Worm (Caenorhabditis elegans) whole organism, late embryonic: ENCODE measurements around the gene F29B9.12.

Experiments
- C38D4.7 ChIP-seq: fragments of 200-800 bp; sonication (Bioruptor generic); optimal IDR thresholded peaks from 2 replicates; lab custom pipeline; 2018; ENCODE audit warnings: mild to moderate bottlenecking, missing genetic modification characterization, moderate library complexity, missing compliant biosample characterization
- ama-1 ChIP-seq: fragments of 150-350 bp; optimal IDR thresholded peaks from 2 replicates; lab custom pipeline; 2014
- ceh-14 ChIP-seq: sonication (generic microtip); optimal IDR thresholded peaks from 2 replicates; lab custom pipeline; 2016; ENCODE audit warnings: missing genotype, missing genetic modification characterization, missing compliant biosample characterization
- ceh-19 ChIP-seq: fragments of 200-800 bp; sonication (Bioruptor generic); optimal IDR thresholded peaks from 2 replicates; lab custom pipeline; 2018; ENCODE audit warnings: mild to moderate bottlenecking, missing genetic modification characterization, missing compliant biosample characterization
- ceh-24 ChIP-seq: sonication (generic microtip); optimal IDR thresholded peaks from 2 replicates; lab custom pipeline; 2016; ENCODE audit warnings: mild to moderate bottlenecking, missing genetic modification characterization, missing compliant biosample characterization
- ceh-31 ChIP-seq: sonication (generic microtip); optimal IDR thresholded peaks from 2 replicates; lab custom pipeline; 2016; ENCODE audit warnings: missing genetic modification characterization, missing compliant biosample characterization
- ceh-45 ChIP-seq: fragments of 200-800 bp; sonication (Bioruptor generic); IDR thresholded peaks from 2 replicates; pipeline ENCODE4 v1.3.6; 2022; ENCODE audit warnings: missing genetic modification reagents, missing genetic modification characterization, missing compliant biosample characterization
- elt-4 ChIP-seq: sonication (generic microtip); optimal IDR thresholded peaks from 2 replicates; lab custom pipeline; 2016; ENCODE audit warnings: missing genetic modification characterization, missing compliant biosample characterization
- mec-3 ChIP-seq: sonication (generic microtip); optimal IDR thresholded peaks from 2 replicates; lab custom pipeline; 2016; ENCODE audit warnings: borderline replicate concordance, missing genetic modification characterization, missing compliant biosample characterization
- nfya-1 ChIP-seq: sonication (generic microtip); optimal IDR thresholded peaks from 2 replicates; lab custom pipeline; 2017; ENCODE audit warnings: missing genetic modification characterization, mild to moderate bottlenecking, missing compliant biosample characterization, antibody characterized with exemption, moderate library complexity
- pha-4 ChIP-seq: fragments of 150-350 bp; optimal IDR thresholded peaks from 2 replicates; lab custom pipeline; 2018; ENCODE audit warnings: missing biosample characterization, missing genetic modification reagents, missing genetic modification characterization
- sdc-2 ChIP-seq: sonication (generic microtip); optimal IDR thresholded peaks from 2 replicates; lab custom pipeline; 2016; ENCODE audit warnings: missing genotype, missing genetic modification characterization, missing compliant biosample characterization
- unc-55 ChIP-seq: sonication (generic microtip); optimal IDR thresholded peaks from 2 replicates; lab custom pipeline; 2017; ENCODE audit warnings: missing biosample characterization, missing genetic modification reagents, missing genetic modification characterization

- TF ChIP-seq mec-3 (tag; lab: Kevin White, UChicago), result no peak
- TF ChIP-seq elt-4 (tag; lab: Kevin White, UChicago), result no peak
- TF ChIP-seq nfya-1 (tag; lab: Kevin White, UChicago), result peak; percentile 80
- TF ChIP-seq ama-1, result no peak
- no peak for TF ChIP-seq pha-4
- TF ChIP-seq C38D4.7, result no peak
- TF ChIP-seq sdc-2 (tag; lab: Kevin White, UChicago), result no peak
- no peak for TF ChIP-seq ceh-19 (GFP tag; lab: Kevin White, UChicago)
- TF ChIP-seq ceh-31 (tag; lab: Kevin White, UChicago), result no peak
- TF ChIP-seq ceh-24 (tag; lab: Kevin White, UChicago), result no peak
- no peak for TF ChIP-seq ceh-45 (GFP tag; lab: Robert Waterston, UW)
- no peak for TF ChIP-seq unc-55 (GFP tag; lab: Kevin White, UChicago)
- TF ChIP-seq ceh-14 (tag; lab: Kevin White, UChicago), result no peak
Observed at ce11 chrIV:4686291-4686830, 17.0 kb downstream of the F29B9.12 start.
